Fruit fly (Drosophila melanogaster) whole organism, embryonic: Measurements from ENCODE around the gene Cep97.

Experiments
- Ada2b ChIP-seq: fragments of 200-800 bp; sonication (Bioruptor generic); IDR thresholded peaks from 2 replicates; pipeline ENCODE4 v1.3.6; 2022; ENCODE audit warnings: missing biosample characterization, missing genetic modification characterization
- Awh ChIP-seq: fragments of 200-800 bp; sonication (Bioruptor generic); IDR thresholded peaks from 2 replicates; pipeline ENCODE4, ENCODE4 v1.3.6; 2022; ENCODE audit warnings: missing biosample characterization, missing genetic modification characterization
- CG12071 ChIP-seq: fragments of 200-800 bp; sonication (Bioruptor generic); optimal IDR thresholded peaks from 3 replicates; lab custom pipeline; 2018; ENCODE audit warnings: missing biosample characterization, mild to moderate bottlenecking, missing genetic modification characterization
- CG12299 ChIP-seq: fragments of 200-800 bp; sonication (Bioruptor generic); optimal IDR thresholded peaks from 2 replicates; lab custom pipeline; 2018; ENCODE audit warnings: missing biosample characterization, mild to moderate bottlenecking, missing genetic modification characterization
- CG12942 ChIP-seq: fragments of 200-800 bp; sonication (Bioruptor generic); optimal IDR thresholded peaks from 3 replicates; lab custom pipeline; 2016; ENCODE audit warnings: missing biosample characterization, missing genetic modification characterization
- CG13123 ChIP-seq: fragments of 200-800 bp; sonication (Bioruptor generic); optimal IDR thresholded peaks from 2 replicates; lab custom pipeline; 2016; ENCODE audit warnings: missing biosample characterization, missing genetic modification characterization
- CG13296 ChIP-seq: fragments of 200-800 bp; sonication (Bioruptor generic); optimal IDR thresholded peaks from 3 replicates; lab custom pipeline; 2018; ENCODE audit warnings: missing biosample characterization, mild to moderate bottlenecking, missing genetic modification characterization
- CG14014 ChIP-seq: fragments of 200-800 bp; sonication (Bioruptor generic); IDR thresholded peaks from 2 replicates; pipeline ENCODE4 v1.3.6; 2022; ENCODE audit warnings: missing biosample characterization, missing genetic modification characterization
- CG14050 ChIP-seq: fragments of 200-800 bp; sonication (Bioruptor generic); IDR thresholded peaks from 3 replicates; pipeline ENCODE4 v1.3.6; 2022; ENCODE audit warnings: missing biosample characterization, missing genetic modification characterization
- CG15269 ChIP-seq: fragments of 200-800 bp; sonication (Bioruptor generic); optimal IDR thresholded peaks from 2 replicates; lab custom pipeline; 2018; ENCODE audit warnings: missing biosample characterization, mild to moderate bottlenecking, missing genetic modification characterization, moderate library complexity
- CG16863 ChIP-seq: fragments of 200-800 bp; sonication (Bioruptor generic); optimal IDR thresholded peaks from 3 replicates; lab custom pipeline; 2016; ENCODE audit warnings: missing biosample characterization, missing genetic modification characterization
- CG17359 ChIP-seq: fragments of 200-800 bp; sonication (Bioruptor generic); optimal IDR thresholded peaks from 3 replicates; lab custom pipeline; 2018; ENCODE audit warnings: missing biosample characterization, mild to moderate bottlenecking, missing genetic modification characterization, moderate library complexity
- CG30020 ChIP-seq: fragments of 200-800 bp; optimal IDR thresholded peaks from 2 replicates; lab custom pipeline; 2019; ENCODE audit warnings: missing biosample characterization, mild to moderate bottlenecking, missing genetic modification characterization, moderate library complexity
- CG31224 ChIP-seq: fragments of 200-800 bp; sonication (Bioruptor generic); IDR thresholded peaks from 2 replicates; pipeline ENCODE4 v1.3.6; 2022; ENCODE audit warnings: missing biosample characterization, missing genetic modification characterization
- CG34422 ChIP-seq: fragments of 200-800 bp; sonication (Bioruptor generic); IDR thresholded peaks from 3 replicates; pipeline ENCODE4 v1.3.6; 2022; ENCODE audit warnings: missing biosample characterization, missing genetic modification characterization
- CG4404 ChIP-seq: fragments of 200-800 bp; sonication (Bioruptor generic); IDR thresholded peaks from 2 replicates; pipeline ENCODE4 v1.3.6; 2022; ENCODE audit warnings: missing biosample characterization, missing genetic modification characterization
- CG4707 ChIP-seq: fragments of 200-800 bp; sonication (Bioruptor generic); optimal IDR thresholded peaks from 2 replicates; lab custom pipeline; 2018; ENCODE audit warnings: missing biosample characterization, mild to moderate bottlenecking, missing genetic modification characterization, moderate library complexity
- CG6254 ChIP-seq: fragments of 200-800 bp; sonication (Bioruptor generic); optimal IDR thresholded peaks from 3 replicates; lab custom pipeline; 2017; ENCODE audit warnings: mild to moderate bottlenecking, missing biosample characterization, missing genetic modification reagents, missing genetic modification characterization
- CG6765 ChIP-seq: fragments of 200-800 bp; sonication (Bioruptor generic); optimal IDR thresholded peaks from 3 replicates; lab custom pipeline; 2017; ENCODE audit warnings: missing biosample characterization, mild to moderate bottlenecking, missing genetic modification characterization
- CG7271 ChIP-seq: fragments of 200-800 bp; sonication (Bioruptor generic); optimal IDR thresholded peaks from 2 replicates; lab custom pipeline; 2018; ENCODE audit warnings: missing biosample characterization, mild to moderate bottlenecking, missing genetic modification characterization, moderate library complexity
- CG9817 ChIP-seq: fragments of 200-800 bp; sonication (Bioruptor generic); optimal IDR thresholded peaks from 2 replicates; lab custom pipeline; 2018; ENCODE audit warnings: missing biosample characterization, mild to moderate bottlenecking, missing genetic modification characterization, moderate library complexity
- Chrac-16 ChIP-seq: fragments of 200-800 bp; sonication (Bioruptor generic); optimal IDR thresholded peaks from 3 replicates; lab custom pipeline; 2016; ENCODE audit warnings: missing biosample characterization, missing genetic modification characterization
- CkIIα-i1 ChIP-seq: fragments of 200-800 bp; sonication (Bioruptor generic); IDR thresholded peaks from 2 replicates; pipeline ENCODE4 v1.3.6; 2022; ENCODE audit warnings: missing biosample characterization, missing genetic modification characterization
- Dbx ChIP-seq: fragments of 200-800 bp; sonication (Bioruptor generic); IDR thresholded peaks from 3 replicates; pipeline ENCODE4 v1.3.6; 2022; ENCODE audit warnings: missing biosample characterization, missing genetic modification characterization
- Dip2 ChIP-seq: fragments of 200-800 bp; sonication (Bioruptor generic); IDR thresholded peaks from 2 replicates; pipeline ENCODE4 v1.3.6; 2022; ENCODE audit warnings: missing biosample characterization, missing genetic modification characterization
- Dref ChIP-seq: fragments of 200-800 bp; sonication (Bioruptor generic); IDR thresholded peaks from 2 replicates; pipeline ENCODE4 v1.3.6; 2022; ENCODE audit warnings: missing biosample characterization, missing genetic modification characterization
- Ets97D ChIP-seq: fragments of 200-800 bp; sonication (Bioruptor generic); optimal IDR thresholded peaks from 3 replicates; lab custom pipeline; 2016; ENCODE audit warnings: missing biosample characterization, missing genetic modification characterization
- Fer2 ChIP-seq: fragments of 200-800 bp; sonication (Bioruptor generic); optimal IDR thresholded peaks from 2 replicates; lab custom pipeline; 2018; ENCODE audit warnings: missing biosample characterization, mild to moderate bottlenecking, missing genetic modification characterization, moderate library complexity
- Gug ChIP-seq: fragments of 200-800 bp; sonication (Bioruptor generic); IDR thresholded peaks from 4 replicates; pipeline ENCODE4 v1.3.6; 2022; ENCODE audit warnings: missing biosample characterization, missing genetic modification characterization
- Hr78 ChIP-seq, 2 experiments: fragments of 200-800 bp in 1 of 2; fragments of >200 bp in 1 of 2; sonication (Bioruptor generic) in 1 of 2; optimal IDR thresholded peaks; 2 replicates each; lab custom pipeline; 2017 to 2019; ENCODE audit warnings: missing biosample characterization in 2 of 2, missing genetic modification characterization in 2 of 2, mild to moderate bottlenecking in 1 of 2, moderate library complexity in 1 of 2
- MTF-1 ChIP-seq: fragments of 200-800 bp; sonication (Bioruptor generic); optimal IDR thresholded peaks from 2 replicates; lab custom pipeline; 2018; ENCODE audit warnings: missing biosample characterization, mild to moderate bottlenecking, missing genetic modification characterization, borderline replicate concordance
- NC2α ChIP-seq: fragments of 200-800 bp; sonication (Bioruptor generic); optimal IDR thresholded peaks from 2 replicates; lab custom pipeline; 2016; ENCODE audit warnings: missing biosample characterization, missing genetic modification characterization
- Oaz ChIP-seq: fragments of 200-800 bp; sonication (Bioruptor generic); IDR thresholded peaks from 2 replicates; pipeline ENCODE4 v1.3.6; 2022; ENCODE audit warnings: missing biosample characterization, missing genetic modification characterization
- PHDP ChIP-seq: fragments of 200-800 bp; sonication (Bioruptor generic); optimal IDR thresholded peaks from 3 replicates; lab custom pipeline; 2018; ENCODE audit warnings: missing biosample characterization, mild to moderate bottlenecking, missing genetic modification characterization, moderate library complexity
- Poxn ChIP-seq: fragments of 200-800 bp; sonication (Bioruptor generic); IDR thresholded peaks from 2 replicates; pipeline ENCODE4 v1.3.6; 2022; ENCODE audit warnings: missing biosample characterization, missing genetic modification characterization
- Ravus ChIP-seq: fragments of 200-800 bp; sonication (Bioruptor generic); IDR thresholded peaks from 2 replicates; pipeline ENCODE4 v1.3.6; 2022; ENCODE audit warnings: missing biosample characterization, missing genetic modification characterization
- bcd ChIP-seq: fragments of 200-800 bp; sonication (Bioruptor generic); optimal IDR thresholded peaks from 2 replicates; lab custom pipeline; 2017; ENCODE audit warnings: missing biosample characterization, mild to moderate bottlenecking, missing genetic modification characterization
- chif ChIP-seq, 2 experiments: fragments of 200-800 bp; sonication (Bioruptor generic); optimal IDR thresholded peaks; 3 replicates each; lab custom pipeline; 2016; ENCODE audit warnings: missing biosample characterization in 2 of 2, missing genetic modification characterization in 2 of 2
- danr ChIP-seq: fragments of 200-800 bp; sonication (Bioruptor generic); IDR thresholded peaks from 2 replicates; pipeline ENCODE4 v1.3.6; 2022; ENCODE audit warnings: missing biosample characterization, missing genetic modification characterization
- ems ChIP-seq: fragments of 200-800 bp; sonication (Bioruptor generic); optimal IDR thresholded peaks from 3 replicates; lab custom pipeline; 2016; ENCODE audit warnings: missing biosample characterization, missing genetic modification characterization
- jigr1 ChIP-seq: fragments of 200-800 bp; sonication (Bioruptor generic); IDR thresholded peaks from 3 replicates; pipeline ENCODE4 v1.3.6; 2022; ENCODE audit warnings: missing biosample characterization, missing genetic modification characterization
- jing ChIP-seq: fragments of 200-800 bp; sonication (Bioruptor generic); optimal IDR thresholded peaks from 2 replicates; lab custom pipeline; 2018; ENCODE audit warnings: missing biosample characterization, mild to moderate bottlenecking, missing genetic modification characterization
- lmd ChIP-seq: fragments of 200-800 bp; sonication (Bioruptor generic); IDR thresholded peaks from 2 replicates; pipeline ENCODE4 v1.3.6; 2022; ENCODE audit warnings: missing biosample characterization, missing genetic modification characterization
- nmo ChIP-seq: fragments of 200-800 bp; sonication (Bioruptor generic); optimal IDR thresholded peaks from 2 replicates; lab custom pipeline; 2018; ENCODE audit warnings: missing biosample characterization, mild to moderate bottlenecking, missing genetic modification characterization, moderate library complexity
- nom ChIP-seq: fragments of 200-800 bp; sonication (Bioruptor generic); optimal IDR thresholded peaks from 2 replicates; lab custom pipeline; 2017; ENCODE audit warnings: missing biosample characterization, missing genetic modification characterization, mild to moderate bottlenecking, moderate library complexity, missing genetic modification reagents
- pnt ChIP-seq: fragments of 200-800 bp; sonication (Bioruptor generic); optimal IDR thresholded peaks from 3 replicates; lab custom pipeline; 2016; ENCODE audit warnings: missing biosample characterization, missing genetic modification characterization
- schlank ChIP-seq: fragments of 200-800 bp; sonication (Bioruptor generic); optimal IDR thresholded peaks from 2 replicates; lab custom pipeline; 2018; ENCODE audit warnings: missing biosample characterization, mild to moderate bottlenecking, missing genetic modification characterization
- sr ChIP-seq: fragments of 200-800 bp; sonication (Bioruptor generic); IDR thresholded peaks from 3 replicates; pipeline ENCODE4 v1.3.6; 2022; ENCODE audit warnings: missing biosample characterization, missing genetic modification characterization
- tio ChIP-seq: fragments of 200-800 bp; sonication (Bioruptor generic); optimal IDR thresholded peaks from 2 replicates; lab custom pipeline; 2017; ENCODE audit warnings: missing biosample characterization, missing genetic modification characterization, inconsistent platforms
- toy ChIP-seq: fragments of 200-800 bp; sonication (Bioruptor generic); IDR thresholded peaks from 2 replicates; pipeline ENCODE4 v1.3.6; 2022; ENCODE audit warnings: missing biosample characterization, missing genetic modification characterization
- trh ChIP-seq: fragments of 200-800 bp; sonication (Bioruptor generic); optimal IDR thresholded peaks from 2 replicates; lab custom pipeline; 2016; ENCODE audit warnings: missing biosample characterization, missing genetic modification characterization
- usp ChIP-seq: fragments of >200 bp; optimal IDR thresholded peaks from 2 replicates; lab custom pipeline; 2017; ENCODE audit warnings: missing biosample characterization, missing genetic modification characterization

Cep97 gene

dm6 chr2L:3896834-3897143 is 29.3 kb downstream of the Cep97 start (continued):
- TF ChIP-seq schlank: no peak
- peak; percentile 8 for TF ChIP-seq CG13123 (GFP tag; lab: Kevin White, UChicago)
- TF ChIP-seq trh (GFP tag; lab: Kevin White, UChicago): peak; percentile 31
- TF ChIP-seq Poxn: no peak
- TF ChIP-seq CG16863 (GFP tag; lab: Kevin White, UChicago): peak; percentile 26
- TF ChIP-seq CG4707 (GFP tag; lab: Kevin White, UChicago): no peak
- peak; percentile 40 for TF ChIP-seq CG12071 (GFP tag; lab: Kevin White, UChicago)
- peak; percentile 21 for TF ChIP-seq Fer2 (tag; lab: Kevin White, UChicago)
- peak; percentile 72 for TF ChIP-seq CG9817 (tag; lab: Kevin White, UChicago)
- TF ChIP-seq Ravus (GFP tag; lab: Robert Waterston, UW): peak; percentile 35; the same call in 1 of the 2 replicates
- TF ChIP-seq usp (GFP tag; lab: Kevin White, UChicago): no peak
- peak; percentile 12 for TF ChIP-seq CG6254 (GFP tag; lab: Kevin White, UChicago)
- TF ChIP-seq danr (GFP tag; lab: Robert Waterston, UW): peak; percentile 46; the same call in 1 of the 2 replicates
- peak; percentile 17 for TF ChIP-seq CG6765
- peak; percentile 66 for TF ChIP-seq Oaz (GFP tag; lab: Robert Waterston, UW)
- TF ChIP-seq PHDP (tag; lab: Kevin White, UChicago): peak; percentile 81
- no peak for TF ChIP-seq sr (GFP tag; lab: Robert Waterston, UW)
- TF ChIP-seq toy (GFP tag; lab: Robert Waterston, UW): peak; percentile 44; the same call in 1 of the 2 replicates
- TF ChIP-seq jigr1 (GFP tag; lab: Robert Waterston, UW): no peak
- no peak for TF ChIP-seq CG17359 (tag; lab: Kevin White, UChicago)
- TF ChIP-seq CG4404: peak; percentile 45
- peak; percentile 6 for TF ChIP-seq pnt (GFP tag; lab: Kevin White, UChicago)
- TF ChIP-seq CG15269 (tag; lab: Kevin White, UChicago): peak; percentile 76
- peak; percentile 46; the same call in 2 of the 4 replicates for TF ChIP-seq Gug (GFP tag; lab: Robert Waterston, UW)
- no peak for TF ChIP-seq CkIIα-i1 (GFP tag; lab: Robert Waterston, UW)
- TF ChIP-seq Awh (GFP tag; lab: Robert Waterston, UW): no peak; the same call in 1 of the 2 replicates
- no peak for TF ChIP-seq CG7271 (tag; lab: Kevin White, UChicago)
- no peak; the same call in 2 of the 3 replicates for TF ChIP-seq Dbx (GFP tag; lab: Robert Waterston, UW)
- TF ChIP-seq CG13296 (GFP tag; lab: Kevin White, UChicago): peak; percentile 53
- TF ChIP-seq CG12299 (tag; lab: Kevin White, UChicago): no peak
- no peak for TF ChIP-seq Dref (GFP tag; lab: Robert Waterston, UW)
- no peak for TF ChIP-seq jing (GFP tag; lab: Kevin White, UChicago)
- peak; percentile 68 for TF ChIP-seq nmo (GFP tag; lab: Kevin White, UChicago)
- no peak for TF ChIP-seq NC2α (GFP tag; lab: Kevin White, UChicago)
- peak; percentile 40 for TF ChIP-seq CG12942
- no peak for TF ChIP-seq MTF-1 (GFP tag; lab: Kevin White, UChicago)
- TF ChIP-seq nom (GFP tag; lab: Kevin White, UChicago): no peak
- TF ChIP-seq Ada2b (GFP tag; lab: Robert Waterston, UW): peak; percentile 78
- TF ChIP-seq Chrac-16 (GFP tag; lab: Kevin White, UChicago): peak; percentile 56
- peak; percentile 64 for TF ChIP-seq bcd (GFP tag; lab: Kevin White, UChicago)
- peak; percentile 67 for TF ChIP-seq lmd (GFP tag; lab: Robert Waterston, UW)
- TF ChIP-seq CG14014 (GFP tag; lab: Robert Waterston, UW): peak; percentile 82
- peak; percentile 63; the same call in 1 of the 3 replicates for TF ChIP-seq CG34422 (GFP tag; lab: Robert Waterston, UW)
- peak; percentile 14 for TF ChIP-seq Ets97D (GFP tag; lab: Kevin White, UChicago)
- no peak for TF ChIP-seq CG30020
- TF ChIP-seq CG31224 (GFP tag; lab: Robert Waterston, UW): peak; percentile 68
- no peak for TF ChIP-seq Dip2 (GFP tag; lab: Robert Waterston, UW)
- TF ChIP-seq Hr78 (GFP tag; optimal IDR thresholded peaks at IDR 0.05; lab: Kevin White, UChicago): no peak
- peak in 1 of 2 experiments; percentile 33 for TF ChIP-seq chif (GFP tag; optimal IDR thresholded peaks at IDR 0.05; lab: Kevin White, UChicago)
- TF ChIP-seq ems (GFP tag; lab: Kevin White, UChicago): peak; percentile 32
- peak; percentile 55 for TF ChIP-seq tio (GFP tag; lab: Kevin White, UChicago)
- TF ChIP-seq CG14050 (GFP tag; lab: Robert Waterston, UW): peak; percentile 57
